Fruit fly (Drosophila melanogaster): ENCODE data around the gene pcm.

pcm gene

DNA sequence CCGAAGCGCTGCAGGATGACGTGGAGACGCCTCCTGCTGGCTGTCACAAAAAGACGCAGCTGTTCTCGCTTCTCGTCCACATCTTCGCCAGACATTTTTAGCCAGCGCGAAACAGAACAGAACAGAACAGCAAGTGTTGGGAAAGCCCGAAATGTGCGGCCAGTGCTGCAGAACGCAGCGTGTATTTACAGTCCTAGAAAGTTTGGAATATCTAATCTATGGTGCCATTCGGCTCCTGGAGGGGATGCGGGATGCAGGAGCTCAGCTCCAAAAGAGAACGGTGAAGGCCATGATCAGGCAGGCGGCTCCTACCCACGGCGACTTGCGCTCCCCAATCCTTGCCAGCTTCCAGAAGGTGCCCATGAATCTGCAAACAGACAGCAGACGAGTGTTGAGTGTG, 2.5 kb upstream of the pcm start, which contains the start of gene CG12204 (continued):
- TF ChIP-seq CG15336 (GFP tag; IDR thresholded peaks at IDR 0.05) (no peak), CG10631 (GFP tag; optimal IDR thresholded peaks at IDR 0.05) (no peak), fd59A (GFP tag; optimal IDR thresholded peaks at IDR 0.05) (no peak), OdsH (GFP tag; optimal IDR thresholded peaks at IDR 0.05) (no peak), Sox15 (GFP tag; optimal IDR thresholded peaks at IDR 0.05) (no peak), net (GFP tag; optimal IDR thresholded peaks at IDR 0.05) (no peak), vri (GFP tag; optimal IDR thresholded peaks at IDR 0.05) (no peak)

DNA sequence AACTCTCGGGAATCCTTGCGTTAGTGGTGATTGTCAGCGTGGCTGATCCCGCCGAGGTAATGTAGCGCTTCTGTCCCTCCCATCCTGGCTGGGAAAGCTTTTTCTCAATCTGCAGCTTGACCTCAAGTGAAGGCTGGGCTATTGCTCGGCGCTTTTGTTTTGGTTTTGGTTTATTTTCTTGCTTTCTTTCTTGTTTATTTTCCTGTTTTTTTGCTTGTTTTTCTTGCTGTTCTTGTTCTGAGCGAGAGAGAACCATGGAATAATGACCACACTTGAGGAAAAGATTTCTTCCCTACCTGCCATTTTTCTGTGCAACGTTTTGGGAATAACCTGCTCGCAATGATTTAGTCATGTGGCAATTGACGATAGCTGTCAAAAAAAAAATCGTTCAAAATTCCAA, 6.8 kb downstream of the pcm start:
- TF ChIP-seq Gug (GFP tag; IDR thresholded peaks at IDR 0.05) (no peak), fkh (GFP tag; optimal IDR thresholded peaks at IDR 0.05) (no peak), fd85E (GFP tag; optimal IDR thresholded peaks at IDR 0.05) (no peak), Blimp-1 (GFP tag; optimal IDR thresholded peaks at IDR 0.05) (no peak), Ets96B (tag; optimal IDR thresholded peaks at IDR 0.05) (peak; percentile 73), ss (GFP tag; optimal IDR thresholded peaks at IDR 0.05) (peak; percentile 86 to 91), Eip78C (GFP tag) (no peak), OdsH (GFP tag; optimal IDR thresholded peaks at IDR 0.05) (no peak), Hr39 (GFP tag; optimal IDR thresholded peaks at IDR 0.05) (no peak), CG8319 (GFP tag; optimal IDR thresholded peaks at IDR 0.05) (no peak), dsx (GFP tag; optimal IDR thresholded peaks at IDR 0.05; ENCODE audit: poor library complexity, severe bottlenecking) (peak; percentile 66), CG8632 (GFP tag; optimal IDR thresholded peaks at IDR 0.05) (no peak), fd59A (GFP tag; optimal IDR thresholded peaks at IDR 0.05) (peak; percentile 31), eg (GFP tag; IDR thresholded peaks at IDR 0.05) (peak; percentile 53; the same call in 2 of the 3 replicates), CG8119 (GFP tag; IDR thresholded peaks at IDR 0.05) (peak; percentile 56), CG4318 (GFP tag; optimal IDR thresholded peaks at IDR 0.05) (no peak), CG11294 (GFP tag; IDR thresholded peaks at IDR 0.05) (no peak), salr (GFP tag; optimal IDR thresholded peaks at IDR 0.05) (peak in 1 of 2 experiments; percentile 53), CG11902 (GFP tag; optimal IDR thresholded peaks at IDR 0.05) (no peak), CG31627 (GFP tag; optimal IDR thresholded peaks at IDR 0.05) (no peak), CG32006 (GFP tag; optimal IDR thresholded peaks at IDR 0.05) (no peak), CG9139 (GFP tag; optimal IDR thresholded peaks at IDR 0.05) (peak; percentile 87), spab (GFP tag; optimal IDR thresholded peaks at IDR 0.05) (no peak), Sox102F (GFP tag; optimal IDR thresholded peaks at IDR 0.05) (no peak), lz (GFP tag; optimal IDR thresholded peaks at IDR 0.05) (no peak), Eip93F (GFP tag; optimal IDR thresholded peaks at IDR 0.05) (no peak), Sox14 (GFP tag; optimal IDR thresholded peaks at IDR 0.05) (no peak), achi (GFP tag; optimal IDR thresholded peaks at IDR 0.05) (no peak), CG3032 (tag; optimal IDR thresholded peaks at IDR 0.05) (peak; percentile 68), Lpt (GFP tag; optimal IDR thresholded peaks at IDR 0.05) (no peak), CG1621 (tag; optimal IDR thresholded peaks at IDR 0.05) (peak; percentile 76), topi (GFP tag; optimal IDR thresholded peaks at IDR 0.05) (no peak), net (GFP tag; optimal IDR thresholded peaks at IDR 0.05) (no peak), Ets21C (GFP tag; optimal IDR thresholded peaks at IDR 0.05) (no peak), vri (GFP tag; optimal IDR thresholded peaks at IDR 0.05) (no peak), Hr4 (GFP tag; optimal IDR thresholded peaks at IDR 0.05) (no peak), CG6163 (GFP tag; IDR thresholded peaks at IDR 0.05) (peak; percentile 79; the same call in 2 of the 3 replicates), Eip75B (GFP tag; optimal IDR thresholded peaks at IDR 0.05) (no peak), cyc (GFP tag; optimal IDR thresholded peaks at IDR 0.05) (no peak), CG6854 (GFP tag; optimal IDR thresholded peaks at IDR 0.05) (peak; percentile 37), CG16779 (tag; optimal IDR thresholded peaks at IDR 0.05) (peak; percentile 62), CG15336 (GFP tag; IDR thresholded peaks at IDR 0.05) (peak; percentile 37)

All from whole organism, prepupa.